Worm (Caenorhabditis elegans) whole organism, early embryonic: Measurements from ENCODE around the gene prp-19.

Experiments
- B0310.2 ChIP-seq: sonication (generic microtip); optimal IDR thresholded peaks from 2 replicates; lab custom pipeline; 2016; ENCODE audit warnings: mild to moderate bottlenecking, missing genetic modification characterization, missing compliant biosample characterization
- F13C5.2 ChIP-seq: sonication (generic microtip); optimal IDR thresholded peaks from 2 replicates; lab custom pipeline; 2017; ENCODE audit warnings: mild to moderate bottlenecking, missing genetic modification characterization, inconsistent platforms, missing compliant biosample characterization
- ama-1 ChIP-seq: fragments of 150-350 bp; optimal IDR thresholded peaks from 2 replicates; lab custom pipeline; 2014
- ceh-13 ChIP-seq: fragments of 200-800 bp; sonication (Bioruptor generic); optimal IDR thresholded peaks from 2 replicates; lab custom pipeline; 2018; ENCODE audit warnings: mild to moderate bottlenecking, missing genetic modification characterization, missing compliant biosample characterization
- ceh-36 ChIP-seq: sonication (generic microtip); optimal IDR thresholded peaks from 2 replicates; lab custom pipeline; 2016; ENCODE audit warnings: missing genetic modification characterization, inconsistent platforms, missing compliant biosample characterization
- flt-1 ChIP-seq: fragments of 200-800 bp; sonication (Bioruptor generic); IDR thresholded peaks from 2 replicates; pipeline ENCODE4 v1.3.6; 2022; ENCODE audit warnings: missing genetic modification characterization, missing compliant biosample characterization
- hnd-1 ChIP-seq: sonication (generic microtip); optimal IDR thresholded peaks from 2 replicates; lab custom pipeline; 2016; ENCODE audit warnings: missing genetic modification characterization, missing compliant biosample characterization
- pes-1 ChIP-seq: fragments of 200-800 bp; sonication (Bioruptor generic); IDR thresholded peaks from 2 replicates; pipeline ENCODE4 v1.3.6; 2022; ENCODE audit warnings: missing genetic modification reagents, missing genetic modification characterization, missing compliant biosample characterization
- scrt-1 ChIP-seq: fragments of 200-800 bp; sonication (Bioruptor generic); IDR thresholded peaks from 2 replicates; pipeline ENCODE4 v1.3.6; 2022; ENCODE audit warnings: missing genetic modification characterization, missing compliant biosample characterization
- sea-1 ChIP-seq: fragments of 200-800 bp; sonication (Bioruptor generic); conservative IDR thresholded peaks from 2 replicates; pipeline ENCODE4 v1.3.6; 2022; ENCODE audit warnings: missing genetic modification characterization, missing compliant biosample characterization
- tra-4 ChIP-seq: sonication (generic microtip); optimal IDR thresholded peaks from 2 replicates; lab custom pipeline; 2017; ENCODE audit warnings: missing genetic modification characterization, missing compliant biosample characterization

DNA sequence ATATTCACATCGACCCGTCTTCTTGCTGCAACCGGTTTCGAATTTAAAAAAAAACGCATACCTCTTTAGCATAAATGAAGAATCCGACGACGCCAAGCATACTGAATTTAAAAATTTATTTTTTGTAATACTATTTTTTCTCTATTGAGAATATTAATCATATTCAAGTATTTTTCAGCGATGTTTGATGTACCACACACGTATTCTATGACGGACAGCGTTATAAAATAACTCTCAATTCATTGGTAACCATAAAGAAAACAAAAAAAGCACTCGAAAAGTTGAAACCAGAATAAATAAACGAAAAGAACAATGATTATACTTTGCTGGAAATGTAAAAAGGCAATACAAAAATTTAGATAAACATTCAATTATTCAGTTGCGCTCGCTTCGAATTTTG lies 12.3 kb downstream of the prp-19 start, which contains the start of gene T10F2.5:
- no peak for TF ChIP-seq ama-1 (lab: Kevin White, UChicago)
- TF ChIP-seq ceh-13 (GFP tag; lab: Kevin White, UChicago): no peak
- TF ChIP-seq scrt-1: no peak
- no peak for TF ChIP-seq flt-1 (GFP tag; lab: Robert Waterston, UW)
- no peak for TF ChIP-seq F13C5.2 (tag; lab: Kevin White, UChicago)
- no peak for TF ChIP-seq sea-1
- no peak for TF ChIP-seq B0310.2 (tag; lab: Kevin White, UChicago)
- no peak for TF ChIP-seq hnd-1
- TF ChIP-seq pes-1 (GFP tag; lab: Robert Waterston, UW): no peak
- no peak for TF ChIP-seq tra-4 (tag; lab: Kevin White, UChicago)
- no peak for TF ChIP-seq ceh-36 (tag; lab: Kevin White, UChicago)
